Worm (Caenorhabditis elegans) whole organism, L2 larva: ENCODE results near the gene dos-1.

Source experiments
- C34F6.9 ChIP-seq: fragments of 150-350 bp; optimal IDR thresholded peaks from 2 replicates; lab custom pipeline; 2014; ENCODE audit warnings: missing biosample characterization, missing genetic modification characterization
- F13H6.1 ChIP-seq: sonication (generic microtip); optimal IDR thresholded peaks from 2 replicates; lab custom pipeline; 2016; ENCODE audit warnings: missing genetic modification characterization, missing compliant biosample characterization
- Y55F3AM.14 ChIP-seq: fragments of 200-800 bp; sonication (Bioruptor generic); optimal IDR thresholded peaks from 2 replicates; lab custom pipeline; 2018; ENCODE audit warnings: mild to moderate bottlenecking, missing genetic modification characterization, missing compliant biosample characterization
- ZK546.5 ChIP-seq: sonication (generic microtip); optimal IDR thresholded peaks from 2 replicates; lab custom pipeline; 2017; ENCODE audit warnings: missing biosample characterization, missing genetic modification characterization
- alr-1 ChIP-seq: fragments of 150-350 bp; optimal IDR thresholded peaks from 2 replicates; lab custom pipeline; 2014; ENCODE audit warnings: missing biosample characterization, missing genetic modification characterization
- aly-2 ChIP-seq: fragments of 150-350 bp; optimal IDR thresholded peaks from 2 replicates; lab custom pipeline; 2014; ENCODE audit warnings: missing biosample characterization, missing genetic modification characterization
- ama-1 ChIP-seq: fragments of 150-350 bp; optimal IDR thresholded peaks from 2 replicates; lab custom pipeline; 2018; ENCODE audit warnings: inconsistent platforms
- blmp-1 ChIP-seq: sonication (generic microtip); optimal IDR thresholded peaks from 2 replicates; lab custom pipeline; 2017; ENCODE audit warnings: missing genetic modification characterization, mild to moderate bottlenecking, missing compliant biosample characterization, antibody characterized with exemption, moderate library complexity; ENCODE audit not compliant: insufficient read depth
- ceh-82 ChIP-seq: fragments of 150-350 bp; optimal IDR thresholded peaks from 2 replicates; lab custom pipeline; 2014; ENCODE audit warnings: missing biosample characterization, missing genetic modification characterization
- crh-2 ChIP-seq: sonication (generic microtip); optimal IDR thresholded peaks from 2 replicates; lab custom pipeline; 2017; ENCODE audit warnings: missing biosample characterization, missing genetic modification characterization
- dmd-4 ChIP-seq: sonication (generic microtip); optimal IDR thresholded peaks from 2 replicates; lab custom pipeline; 2017; ENCODE audit warnings: missing biosample characterization, missing genetic modification characterization
- egl-27 ChIP-seq: sonication (generic microtip); optimal IDR thresholded peaks from 3 replicates; lab custom pipeline; 2017; ENCODE audit warnings: missing biosample characterization, missing genetic modification reagents, missing genetic modification characterization
- elt-1 ChIP-seq: fragments of 150-350 bp; optimal IDR thresholded peaks from 2 replicates; lab custom pipeline; 2014; ENCODE audit warnings: missing biosample characterization, missing genetic modification characterization
- elt-3 ChIP-seq: sonication (generic microtip); optimal IDR thresholded peaks from 2 replicates; lab custom pipeline; 2017; ENCODE audit warnings: missing biosample characterization, missing genetic modification characterization
- fos-1 ChIP-seq: fragments of 150-350 bp; optimal IDR thresholded peaks from 2 replicates; lab custom pipeline; 2014; ENCODE audit warnings: missing biosample characterization, missing genetic modification characterization
- gmeb-1 ChIP-seq: fragments of 150-350 bp; optimal IDR thresholded peaks from 2 replicates; lab custom pipeline; 2014; ENCODE audit warnings: missing biosample characterization, missing genetic modification characterization
- lin-11 ChIP-seq: fragments of 150-350 bp; sonication (generic microtip); optimal IDR thresholded peaks from 2 replicates; lab custom pipeline; 2014; ENCODE audit warnings: missing biosample characterization, missing genetic modification characterization, inconsistent platforms, mixed read lengths
- lin-13 ChIP-seq: fragments of 150-350 bp; optimal IDR thresholded peaks from 2 replicates; lab custom pipeline; 2014; ENCODE audit warnings: missing biosample characterization, missing genetic modification reagents, missing genetic modification characterization
- lin-39 ChIP-seq: fragments of 150-350 bp; optimal IDR thresholded peaks from 2 replicates; lab custom pipeline; 2014; ENCODE audit warnings: missing biosample characterization, missing genetic modification reagents, missing genetic modification characterization
- lsy-2 ChIP-seq, 2 experiments: fragments of 150-350 bp in 1 of 2; sonication (generic microtip) in 1 of 2; optimal IDR thresholded peaks; 2 replicates each; lab custom pipeline; 2014 to 2017; ENCODE audit warnings: missing biosample characterization in 2 of 2, missing genetic modification characterization in 2 of 2
- mab-5 ChIP-seq: fragments of 150-350 bp; optimal IDR thresholded peaks from 2 replicates; lab custom pipeline; 2014; ENCODE audit warnings: missing biosample characterization, missing genetic modification characterization
- mdl-1 ChIP-seq, 2 experiments: fragments of 150-350 bp in 1 of 2; sonication (generic microtip) in 1 of 2; optimal IDR thresholded peaks; 2 replicates each; lab custom pipeline; 2017; ENCODE audit warnings: missing biosample characterization in 2 of 2, missing genetic modification characterization in 2 of 2
- nhr-10 ChIP-seq: sonication (generic microtip); optimal IDR thresholded peaks from 2 replicates; lab custom pipeline; 2017; ENCODE audit warnings: missing biosample characterization, missing genetic modification characterization
- nhr-11 ChIP-seq: fragments of 150-350 bp; optimal IDR thresholded peaks from 2 replicates; lab custom pipeline; 2014; ENCODE audit warnings: missing biosample characterization, missing genetic modification characterization
- nhr-12 ChIP-seq: fragments of 150-350 bp; optimal IDR thresholded peaks from 2 replicates; lab custom pipeline; 2014; ENCODE audit warnings: missing biosample characterization, missing genetic modification characterization
- nhr-129 ChIP-seq: fragments of 150-350 bp; optimal IDR thresholded peaks from 2 replicates; lab custom pipeline; 2014; ENCODE audit warnings: missing biosample characterization, missing genetic modification characterization
- nhr-21 ChIP-seq: fragments of 150-350 bp; optimal IDR thresholded peaks from 2 replicates; lab custom pipeline; 2014; ENCODE audit warnings: missing biosample characterization, missing genetic modification characterization
- nhr-23 ChIP-seq: fragments of 150-350 bp; optimal IDR thresholded peaks from 2 replicates; lab custom pipeline; 2014; ENCODE audit warnings: missing biosample characterization, missing genetic modification reagents, missing genetic modification characterization
- nhr-237 ChIP-seq: fragments of 150-350 bp; optimal IDR thresholded peaks from 2 replicates; lab custom pipeline; 2014; ENCODE audit warnings: missing biosample characterization, missing genetic modification characterization
- nhr-25 ChIP-seq: fragments of 150-350 bp; sonication (generic microtip); optimal IDR thresholded peaks from 3 replicates; lab custom pipeline; 2014; ENCODE audit warnings: missing biosample characterization, missing genetic modification characterization
- nhr-6 ChIP-seq: fragments of 150-350 bp; optimal IDR thresholded peaks from 2 replicates; lab custom pipeline; 2014; ENCODE audit warnings: missing biosample characterization, missing genetic modification characterization
- nhr-77 ChIP-seq: fragments of 150-350 bp; optimal IDR thresholded peaks from 2 replicates; lab custom pipeline; 2014; ENCODE audit warnings: missing biosample characterization, missing genetic modification characterization
- peb-1 ChIP-seq: fragments of 150-350 bp; optimal IDR thresholded peaks from 2 replicates; lab custom pipeline; 2014; ENCODE audit warnings: missing biosample characterization, missing genetic modification characterization
- sem-4 ChIP-seq: fragments of 150-350 bp; optimal IDR thresholded peaks from 2 replicates; lab custom pipeline; 2014; ENCODE audit warnings: missing biosample characterization, missing genetic modification reagents, missing genetic modification characterization
- skn-1 ChIP-seq: sonication (generic microtip); optimal IDR thresholded peaks from 2 replicates; lab custom pipeline; 2017; ENCODE audit warnings: missing biosample characterization, missing genetic modification characterization
- sma-3 ChIP-seq: sonication (generic microtip); optimal IDR thresholded peaks from 2 replicates; lab custom pipeline; 2016; ENCODE audit warnings: missing genetic modification reagents, missing genetic modification characterization, missing compliant biosample characterization
- sma-9 ChIP-seq, 2 experiments: fragments of 150-350 bp in 1 of 2; sonication (generic microtip) in 1 of 2; optimal IDR thresholded peaks; 2 replicates each; lab custom pipeline; 2014 to 2016; ENCODE audit warnings: missing genetic modification characterization in 2 of 2, mild to moderate bottlenecking in 1 of 2, missing biosample characterization in 1 of 2, missing compliant biosample characterization in 1 of 2, missing genetic modification reagents in 1 of 2, moderate library complexity in 1 of 2
- snpc-4 ChIP-seq: fragments of 150-350 bp; optimal IDR thresholded peaks from 2 replicates; lab custom pipeline; 2014; ENCODE audit warnings: missing biosample characterization, missing genetic modification characterization
- unc-39 ChIP-seq: fragments of 150-350 bp; optimal IDR thresholded peaks from 2 replicates; lab custom pipeline; 2014; ENCODE audit warnings: missing biosample characterization, missing genetic modification characterization
- unc-55 ChIP-seq: fragments of 150-350 bp; sonication (generic microtip); optimal IDR thresholded peaks from 3 replicates; lab custom pipeline; 2014; ENCODE audit warnings: missing biosample characterization, missing genetic modification reagents, missing genetic modification characterization
- unc-62 ChIP-seq: fragments of 150-350 bp; optimal IDR thresholded peaks from 2 replicates; lab custom pipeline; 2014; ENCODE audit warnings: missing biosample characterization, missing genetic modification reagents, missing genetic modification characterization
- zag-1 ChIP-seq: fragments of 150-350 bp; optimal IDR thresholded peaks from 2 replicates; lab custom pipeline; 2014; ENCODE audit warnings: missing biosample characterization, missing genetic modification characterization
- ztf-1 ChIP-seq: fragments of 200-800 bp; sonication (Bioruptor generic); conservative IDR thresholded peaks from 2 replicates; pipeline ENCODE4 v1.3.6; 2022; ENCODE audit warnings: missing genetic modification characterization, missing compliant biosample characterization
- ztf-11 ChIP-seq: sonication (generic microtip); optimal IDR thresholded peaks from 2 replicates; lab custom pipeline; 2017; ENCODE audit warnings: missing biosample characterization, missing genetic modification characterization
- ztf-4 ChIP-seq: fragments of 150-350 bp; optimal IDR thresholded peaks from 2 replicates; lab custom pipeline; 2014; ENCODE audit warnings: missing biosample characterization, missing genetic modification characterization

Gene dos-1

DNA sequence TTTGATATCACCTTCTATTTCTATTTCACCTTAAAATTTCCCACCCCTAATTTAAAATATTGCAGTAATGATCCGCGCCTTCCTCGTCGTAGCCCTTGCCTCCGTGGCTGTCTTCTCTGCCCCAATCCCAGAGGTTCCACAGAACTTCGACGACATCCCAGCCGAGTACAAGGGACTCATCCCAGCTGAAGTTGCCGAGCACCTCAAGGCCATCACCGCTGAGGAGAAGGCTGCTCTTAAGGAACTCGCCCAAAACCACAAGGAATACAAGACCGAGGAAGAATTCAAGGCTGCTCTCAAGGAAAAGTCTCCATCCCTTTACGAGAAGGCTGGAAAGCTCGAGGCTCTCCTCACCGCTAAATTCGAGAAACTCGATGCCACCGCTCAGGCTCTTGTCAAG lies 22.0 kb upstream of the dos-1 start, which contains the start of gene far-2:
far-2 (plus strand) TSS at position 66 of the 400 bp plus-strand sequence.
- TF ChIP-seq sma-3 (GFP tag; lab: Kevin White, UChicago) (no peak), fos-1 (tag; lab: Kevin White, UChicago) (no peak), unc-55 (GFP tag; lab: Kevin White, UChicago) (no peak), lsy-2 (tag; optimal IDR thresholded peaks at IDR 0.05; lab: Kevin White, UChicago) (no peak), ZK546.5 (no peak), ztf-1 (GFP tag; lab: Robert Waterston, UW) (no peak), skn-1 (tag; lab: Kevin White, UChicago) (no peak), nhr-21 (tag; lab: Kevin White, UChicago) (no peak)

DNA sequence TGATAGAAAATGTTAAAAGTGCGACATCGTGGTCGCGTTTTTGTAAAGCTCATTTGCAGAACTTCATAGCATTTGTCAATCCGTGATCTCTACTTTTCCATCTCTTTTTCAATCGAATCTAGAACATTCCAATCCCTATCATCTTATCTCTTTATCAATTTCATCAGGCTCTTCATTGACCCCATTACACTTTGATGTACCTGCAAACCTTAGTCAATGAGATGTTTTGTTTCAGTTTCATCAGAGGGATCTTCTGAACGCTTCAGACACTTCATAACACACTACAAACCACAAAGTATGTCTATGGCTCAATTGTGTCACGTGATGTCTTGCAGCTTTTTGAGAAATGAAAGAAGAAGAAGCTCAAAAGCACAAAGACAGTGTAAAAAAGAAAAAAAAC lies 20.6 kb upstream of the dos-1 start:
- TF ChIP-seq sem-4 (peak; percentile 26), elt-1 (tag; lab: Kevin White, UChicago) (no peak), mdl-1 (tag; optimal IDR thresholded peaks at IDR 0.05; lab: Kevin White, UChicago) (no peak), ZK546.5 (no peak), skn-1 (tag; lab: Kevin White, UChicago) (no peak), nhr-12 (tag; lab: Kevin White, UChicago) (no peak), gmeb-1 (tag; lab: Kevin White, UChicago) (no peak), nhr-23 (tag; lab: Kevin White, UChicago) (no peak), nhr-11 (no peak), nhr-10 (tag; lab: Kevin White, UChicago) (no peak), Y55F3AM.14 (GFP tag; lab: Kevin White, UChicago) (no peak), unc-39 (no peak), blmp-1 (no peak), zag-1 (no peak), peb-1 (tag; lab: Kevin White, UChicago) (no peak), alr-1 (tag; lab: Kevin White, UChicago) (no peak), sma-9 (GFP tag; optimal IDR thresholded peaks at IDR 0.05; lab: Kevin White, UChicago) (peak; percentile 47), sma-9 (tag; optimal IDR thresholded peaks at IDR 0.05; lab: Kevin White, UChicago) (no peak), C34F6.9 (tag; lab: Kevin White, UChicago) (peak; percentile 37), unc-55 (GFP tag; lab: Kevin White, UChicago) (no peak), elt-3 (tag; lab: Kevin White, UChicago) (no peak), egl-27 (tag; lab: Kevin White, UChicago) (no peak), crh-2 (tag; lab: Kevin White, UChicago) (no peak), nhr-21 (tag; lab: Kevin White, UChicago) (no peak), nhr-129 (tag; lab: Kevin White, UChicago) (peak; percentile 35), mab-5 (tag; lab: Kevin White, UChicago) (no peak), ceh-82 (tag; lab: Kevin White, UChicago) (no peak), lin-11 (tag; lab: Kevin White, UChicago) (no peak), unc-62 (GFP tag; lab: Kevin White, UChicago) (no peak), nhr-25 (no peak), F13H6.1 (tag; lab: Kevin White, UChicago) (peak; percentile 26), ztf-4 (tag; lab: Kevin White, UChicago) (no peak), ztf-11 (tag; lab: Kevin White, UChicago) (no peak), sma-3 (GFP tag; lab: Kevin White, UChicago) (no peak), nhr-6 (tag; lab: Kevin White, UChicago) (no peak), lsy-2 (tag; optimal IDR thresholded peaks at IDR 0.05; lab: Kevin White, UChicago) (peak in 1 of 2 experiments; percentile 32), lin-39 (tag; lab: Kevin White, UChicago) (no peak), lin-13 (GFP tag; lab: Kevin White, UChicago) (no peak), snpc-4 (no peak), nhr-237 (tag; lab: Kevin White, UChicago) (no peak)

DNA sequence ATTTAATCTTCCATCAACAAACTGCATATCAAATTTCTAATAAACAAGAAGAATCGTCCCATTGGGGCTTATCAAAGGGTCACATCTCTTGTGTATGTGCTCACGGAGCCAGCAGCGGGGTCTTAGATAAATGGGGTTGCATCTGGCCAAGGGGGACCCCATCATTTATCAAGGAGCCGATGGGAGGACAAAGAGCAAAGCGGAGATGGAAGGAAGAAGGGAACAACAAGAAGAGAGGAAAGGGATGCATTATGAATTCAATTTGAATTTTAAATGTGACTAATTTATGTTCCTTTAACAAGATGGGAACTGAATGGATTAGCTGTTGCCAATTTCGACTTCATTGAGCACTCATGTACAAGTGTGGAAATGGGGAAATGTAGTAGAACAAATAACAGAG lies 19.4 kb upstream of the dos-1 start:
- TF ChIP-seq nhr-237 (tag; lab: Kevin White, UChicago) = no peak
- no peak for TF ChIP-seq peb-1 (tag; lab: Kevin White, UChicago)
- TF ChIP-seq nhr-77 = no peak
- TF ChIP-seq C34F6.9 (tag; lab: Kevin White, UChicago) = peak; percentile 28
- TF ChIP-seq fos-1 (tag; lab: Kevin White, UChicago) = no peak
- no peak for TF ChIP-seq sem-4
- no peak for TF ChIP-seq elt-1 (tag; lab: Kevin White, UChicago)
- TF ChIP-seq aly-2 (tag; lab: Kevin White, UChicago) = no peak
- TF ChIP-seq mdl-1 (tag; optimal IDR thresholded peaks at IDR 0.05; lab: Kevin White, UChicago) = no peak
- no peak for TF ChIP-seq nhr-129 (tag; lab: Kevin White, UChicago)
- TF ChIP-seq egl-27 (tag; lab: Kevin White, UChicago) = no peak
- TF ChIP-seq lin-39 (tag; lab: Kevin White, UChicago) = peak; percentile 9
- TF ChIP-seq lsy-2 (tag; optimal IDR thresholded peaks at IDR 0.05; lab: Kevin White, UChicago) = peak in 1 of 2 experiments; percentile 50
- no peak for TF ChIP-seq alr-1 (tag; lab: Kevin White, UChicago)
- peak; percentile 42 for TF ChIP-seq zag-1
- no peak for TF ChIP-seq ztf-11 (tag; lab: Kevin White, UChicago)
- TF ChIP-seq lin-13 (GFP tag; lab: Kevin White, UChicago) = no peak
- TF ChIP-seq nhr-10 (tag; lab: Kevin White, UChicago) = no peak
- no peak for TF ChIP-seq ztf-4 (tag; lab: Kevin White, UChicago)
- TF ChIP-seq F13H6.1 (tag; lab: Kevin White, UChicago) = peak; percentile 44
- peak; percentile 35 for TF ChIP-seq sma-9 (GFP tag; optimal IDR thresholded peaks at IDR 0.05; lab: Kevin White, UChicago)
- TF ChIP-seq sma-9 (tag; optimal IDR thresholded peaks at IDR 0.05; lab: Kevin White, UChicago) = no peak
- no peak for TF ChIP-seq dmd-4 (tag; lab: Kevin White, UChicago)
- no peak for TF ChIP-seq elt-3 (tag; lab: Kevin White, UChicago)
- TF ChIP-seq mab-5 (tag; lab: Kevin White, UChicago) = peak; percentile 84
- no peak for TF ChIP-seq sma-3 (GFP tag; lab: Kevin White, UChicago)
- no peak for TF ChIP-seq blmp-1
- no peak for TF ChIP-seq ztf-1 (GFP tag; lab: Robert Waterston, UW)
- no peak for TF ChIP-seq ama-1 (lab: Kevin White, UChicago)
- TF ChIP-seq nhr-11 = no peak
- TF ChIP-seq skn-1 (tag; lab: Kevin White, UChicago) = no peak
- no peak for TF ChIP-seq gmeb-1 (tag; lab: Kevin White, UChicago)
